Worm (Caenorhabditis elegans): Measurements from ENCODE around the gene idpp-1.

DNA sequence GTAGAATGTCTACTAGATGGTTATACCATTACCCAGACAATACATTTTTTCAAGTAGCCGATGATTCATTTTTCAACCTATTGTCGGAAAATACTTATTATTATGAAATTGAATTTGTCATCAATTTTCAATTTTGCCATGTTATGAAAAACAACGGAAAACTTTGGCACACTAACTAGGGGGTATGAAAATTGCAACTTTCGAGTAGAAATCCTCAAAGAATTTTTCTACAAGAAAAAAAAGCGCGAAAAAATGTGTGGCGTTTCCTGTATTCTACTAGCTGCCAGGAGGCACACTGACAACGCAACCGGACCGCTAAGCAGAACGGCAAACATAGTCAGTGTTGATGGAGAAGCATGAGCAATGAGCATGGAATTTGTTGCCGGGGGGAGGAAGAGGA lies 13.9 kb downstream of the idpp-1 start:
- TF ChIP-seq lir-3 (tag; optimal IDR thresholded peaks at IDR 0.05; ENCODE audit: poor library complexity) (no peak), sup-37 (GFP tag; optimal IDR thresholded peaks at IDR 0.05) (no peak), ama-1 (optimal IDR thresholded peaks at IDR 0.05) (no peak), lin-39 (tag; optimal IDR thresholded peaks at IDR 0.05) (no peak), egl-27 (tag; optimal IDR thresholded peaks at IDR 0.05) (no peak), ces-1 (GFP tag; optimal IDR thresholded peaks at IDR 0.05) (no peak), jun-1 (tag; optimal IDR thresholded peaks at IDR 0.05) (no peak), fkh-10 (GFP tag; optimal IDR thresholded peaks at IDR 0.05) (no peak)

All from whole organism, L1 larva.